Worm (Caenorhabditis elegans): ENCODE data around the gene F35D2.1.

- TF ChIP-seq ZK337.2 (GFP tag; IDR thresholded peaks at IDR 0.05) (no peak), mep-1 (tag; optimal IDR thresholded peaks at IDR 0.05) (no peak), lin-15B (tag; optimal IDR thresholded peaks at IDR 0.05) (no peak), nhr-77 (tag; optimal IDR thresholded peaks at IDR 0.05) (no peak), D1046.2 (GFP tag; IDR thresholded peaks at IDR 0.05) (no peak), nhr-76 (tag; optimal IDR thresholded peaks at IDR 0.05) (no peak)
Measured at ce11 chrII:7557981-7558380, 17.7 kb upstream of the F35D2.1 start.
